Worm (Caenorhabditis elegans) whole organism, L2 larva: ENCODE results near the gene F35F10.5.
A peak's percentile ranks its signal among the peaks of the same experiment; 100 is the strongest.

Source experiments
- C34F6.9 ChIP-seq: fragments of 150-350 bp; optimal IDR thresholded peaks from 2 replicates; lab custom pipeline; 2014; ENCODE audit warnings: missing biosample characterization, missing genetic modification characterization
- F13H6.1 ChIP-seq: sonication (generic microtip); optimal IDR thresholded peaks from 2 replicates; lab custom pipeline; 2016; ENCODE audit warnings: missing genetic modification characterization, missing compliant biosample characterization
- R02D3.7 ChIP-seq: fragments of 150-350 bp; optimal IDR thresholded peaks from 2 replicates; lab custom pipeline; 2014; ENCODE audit warnings: missing biosample characterization, missing genetic modification characterization
- Y55F3AM.14 ChIP-seq: fragments of 200-800 bp; sonication (Bioruptor generic); optimal IDR thresholded peaks from 2 replicates; lab custom pipeline; 2018; ENCODE audit warnings: mild to moderate bottlenecking, missing genetic modification characterization, missing compliant biosample characterization
- ZK546.5 ChIP-seq: sonication (generic microtip); optimal IDR thresholded peaks from 2 replicates; lab custom pipeline; 2017; ENCODE audit warnings: missing biosample characterization, missing genetic modification characterization
- alr-1 ChIP-seq: fragments of 150-350 bp; optimal IDR thresholded peaks from 2 replicates; lab custom pipeline; 2014; ENCODE audit warnings: missing biosample characterization, missing genetic modification characterization
- aly-2 ChIP-seq: fragments of 150-350 bp; optimal IDR thresholded peaks from 2 replicates; lab custom pipeline; 2014; ENCODE audit warnings: missing biosample characterization, missing genetic modification characterization
- ama-1 ChIP-seq: fragments of 150-350 bp; optimal IDR thresholded peaks from 2 replicates; lab custom pipeline; 2018; ENCODE audit warnings: inconsistent platforms
- blmp-1 ChIP-seq: sonication (generic microtip); optimal IDR thresholded peaks from 2 replicates; lab custom pipeline; 2017; ENCODE audit warnings: missing genetic modification characterization, mild to moderate bottlenecking, missing compliant biosample characterization, antibody characterized with exemption, moderate library complexity; ENCODE audit not compliant: insufficient read depth
- ceh-16 ChIP-seq: fragments of 150-350 bp; optimal IDR thresholded peaks from 2 replicates; lab custom pipeline; 2014; ENCODE audit warnings: missing biosample characterization, missing genetic modification characterization
- ceh-82 ChIP-seq: fragments of 150-350 bp; optimal IDR thresholded peaks from 2 replicates; lab custom pipeline; 2014; ENCODE audit warnings: missing biosample characterization, missing genetic modification characterization
- crh-2 ChIP-seq: sonication (generic microtip); optimal IDR thresholded peaks from 2 replicates; lab custom pipeline; 2017; ENCODE audit warnings: missing biosample characterization, missing genetic modification characterization
- dmd-4 ChIP-seq: sonication (generic microtip); optimal IDR thresholded peaks from 2 replicates; lab custom pipeline; 2017; ENCODE audit warnings: missing biosample characterization, missing genetic modification characterization
- egl-27 ChIP-seq: sonication (generic microtip); optimal IDR thresholded peaks from 3 replicates; lab custom pipeline; 2017; ENCODE audit warnings: missing biosample characterization, missing genetic modification reagents, missing genetic modification characterization
- elt-1 ChIP-seq: fragments of 150-350 bp; optimal IDR thresholded peaks from 2 replicates; lab custom pipeline; 2014; ENCODE audit warnings: missing biosample characterization, missing genetic modification characterization
- elt-3 ChIP-seq: sonication (generic microtip); optimal IDR thresholded peaks from 2 replicates; lab custom pipeline; 2017; ENCODE audit warnings: missing biosample characterization, missing genetic modification characterization
- fos-1 ChIP-seq: fragments of 150-350 bp; optimal IDR thresholded peaks from 2 replicates; lab custom pipeline; 2014; ENCODE audit warnings: missing biosample characterization, missing genetic modification characterization
- gmeb-1 ChIP-seq: fragments of 150-350 bp; optimal IDR thresholded peaks from 2 replicates; lab custom pipeline; 2014; ENCODE audit warnings: missing biosample characterization, missing genetic modification characterization
- lin-11 ChIP-seq: fragments of 150-350 bp; sonication (generic microtip); optimal IDR thresholded peaks from 2 replicates; lab custom pipeline; 2014; ENCODE audit warnings: missing biosample characterization, missing genetic modification characterization, inconsistent platforms, mixed read lengths
- lin-13 ChIP-seq: fragments of 150-350 bp; optimal IDR thresholded peaks from 2 replicates; lab custom pipeline; 2014; ENCODE audit warnings: missing biosample characterization, missing genetic modification reagents, missing genetic modification characterization
- lin-39 ChIP-seq: fragments of 150-350 bp; optimal IDR thresholded peaks from 2 replicates; lab custom pipeline; 2014; ENCODE audit warnings: missing biosample characterization, missing genetic modification reagents, missing genetic modification characterization
- lsy-2 ChIP-seq, 2 experiments: fragments of 150-350 bp in 1 of 2; sonication (generic microtip) in 1 of 2; optimal IDR thresholded peaks; 2 replicates each; lab custom pipeline; 2014 to 2017; ENCODE audit warnings: missing biosample characterization in 2 of 2, missing genetic modification characterization in 2 of 2
- mab-5 ChIP-seq: fragments of 150-350 bp; optimal IDR thresholded peaks from 2 replicates; lab custom pipeline; 2014; ENCODE audit warnings: missing biosample characterization, missing genetic modification characterization
- mbf-1 ChIP-seq: sonication (generic microtip); optimal IDR thresholded peaks from 2 replicates; lab custom pipeline; 2017; ENCODE audit warnings: missing biosample characterization, missing genetic modification characterization
- mdl-1 ChIP-seq, 2 experiments: fragments of 150-350 bp in 1 of 2; sonication (generic microtip) in 1 of 2; optimal IDR thresholded peaks; 2 replicates each; lab custom pipeline; 2017; ENCODE audit warnings: missing biosample characterization in 2 of 2, missing genetic modification characterization in 2 of 2
- nhr-10 ChIP-seq: sonication (generic microtip); optimal IDR thresholded peaks from 2 replicates; lab custom pipeline; 2017; ENCODE audit warnings: missing biosample characterization, missing genetic modification characterization
- nhr-11 ChIP-seq: fragments of 150-350 bp; optimal IDR thresholded peaks from 2 replicates; lab custom pipeline; 2014; ENCODE audit warnings: missing biosample characterization, missing genetic modification characterization
- nhr-12 ChIP-seq: fragments of 150-350 bp; optimal IDR thresholded peaks from 2 replicates; lab custom pipeline; 2014; ENCODE audit warnings: missing biosample characterization, missing genetic modification characterization
- nhr-129 ChIP-seq: fragments of 150-350 bp; optimal IDR thresholded peaks from 2 replicates; lab custom pipeline; 2014; ENCODE audit warnings: missing biosample characterization, missing genetic modification characterization
- nhr-21 ChIP-seq: fragments of 150-350 bp; optimal IDR thresholded peaks from 2 replicates; lab custom pipeline; 2014; ENCODE audit warnings: missing biosample characterization, missing genetic modification characterization
- nhr-23 ChIP-seq: fragments of 150-350 bp; optimal IDR thresholded peaks from 2 replicates; lab custom pipeline; 2014; ENCODE audit warnings: missing biosample characterization, missing genetic modification reagents, missing genetic modification characterization
- nhr-237 ChIP-seq: fragments of 150-350 bp; optimal IDR thresholded peaks from 2 replicates; lab custom pipeline; 2014; ENCODE audit warnings: missing biosample characterization, missing genetic modification characterization
- nhr-25 ChIP-seq: fragments of 150-350 bp; sonication (generic microtip); optimal IDR thresholded peaks from 3 replicates; lab custom pipeline; 2014; ENCODE audit warnings: missing biosample characterization, missing genetic modification characterization
- nhr-6 ChIP-seq: fragments of 150-350 bp; optimal IDR thresholded peaks from 2 replicates; lab custom pipeline; 2014; ENCODE audit warnings: missing biosample characterization, missing genetic modification characterization
- nhr-77 ChIP-seq: fragments of 150-350 bp; optimal IDR thresholded peaks from 2 replicates; lab custom pipeline; 2014; ENCODE audit warnings: missing biosample characterization, missing genetic modification characterization
- peb-1 ChIP-seq: fragments of 150-350 bp; optimal IDR thresholded peaks from 2 replicates; lab custom pipeline; 2014; ENCODE audit warnings: missing biosample characterization, missing genetic modification characterization
- sem-4 ChIP-seq: fragments of 150-350 bp; optimal IDR thresholded peaks from 2 replicates; lab custom pipeline; 2014; ENCODE audit warnings: missing biosample characterization, missing genetic modification reagents, missing genetic modification characterization
- skn-1 ChIP-seq: sonication (generic microtip); optimal IDR thresholded peaks from 2 replicates; lab custom pipeline; 2017; ENCODE audit warnings: missing biosample characterization, missing genetic modification characterization
- sma-3 ChIP-seq: sonication (generic microtip); optimal IDR thresholded peaks from 2 replicates; lab custom pipeline; 2016; ENCODE audit warnings: missing genetic modification reagents, missing genetic modification characterization, missing compliant biosample characterization
- sma-9 ChIP-seq, 2 experiments: fragments of 150-350 bp in 1 of 2; sonication (generic microtip) in 1 of 2; optimal IDR thresholded peaks; 2 replicates each; lab custom pipeline; 2014 to 2016; ENCODE audit warnings: missing genetic modification characterization in 2 of 2, mild to moderate bottlenecking in 1 of 2, missing biosample characterization in 1 of 2, missing compliant biosample characterization in 1 of 2, missing genetic modification reagents in 1 of 2, moderate library complexity in 1 of 2
- snpc-4 ChIP-seq: fragments of 150-350 bp; optimal IDR thresholded peaks from 2 replicates; lab custom pipeline; 2014; ENCODE audit warnings: missing biosample characterization, missing genetic modification characterization
- unc-39 ChIP-seq: fragments of 150-350 bp; optimal IDR thresholded peaks from 2 replicates; lab custom pipeline; 2014; ENCODE audit warnings: missing biosample characterization, missing genetic modification characterization
- unc-55 ChIP-seq: fragments of 150-350 bp; sonication (generic microtip); optimal IDR thresholded peaks from 3 replicates; lab custom pipeline; 2014; ENCODE audit warnings: missing biosample characterization, missing genetic modification reagents, missing genetic modification characterization
- unc-62 ChIP-seq: fragments of 150-350 bp; optimal IDR thresholded peaks from 2 replicates; lab custom pipeline; 2014; ENCODE audit warnings: missing biosample characterization, missing genetic modification reagents, missing genetic modification characterization
- zag-1 ChIP-seq: fragments of 150-350 bp; optimal IDR thresholded peaks from 2 replicates; lab custom pipeline; 2014; ENCODE audit warnings: missing biosample characterization, missing genetic modification characterization
- ztf-1 ChIP-seq: fragments of 200-800 bp; sonication (Bioruptor generic); conservative IDR thresholded peaks from 2 replicates; pipeline ENCODE4 v1.3.6; 2022; ENCODE audit warnings: missing genetic modification characterization, missing compliant biosample characterization
- ztf-11 ChIP-seq: sonication (generic microtip); optimal IDR thresholded peaks from 2 replicates; lab custom pipeline; 2017; ENCODE audit warnings: missing biosample characterization, missing genetic modification characterization
- ztf-4 ChIP-seq: fragments of 150-350 bp; optimal IDR thresholded peaks from 2 replicates; lab custom pipeline; 2014; ENCODE audit warnings: missing biosample characterization, missing genetic modification characterization

F35F10.5 gene

DNA sequence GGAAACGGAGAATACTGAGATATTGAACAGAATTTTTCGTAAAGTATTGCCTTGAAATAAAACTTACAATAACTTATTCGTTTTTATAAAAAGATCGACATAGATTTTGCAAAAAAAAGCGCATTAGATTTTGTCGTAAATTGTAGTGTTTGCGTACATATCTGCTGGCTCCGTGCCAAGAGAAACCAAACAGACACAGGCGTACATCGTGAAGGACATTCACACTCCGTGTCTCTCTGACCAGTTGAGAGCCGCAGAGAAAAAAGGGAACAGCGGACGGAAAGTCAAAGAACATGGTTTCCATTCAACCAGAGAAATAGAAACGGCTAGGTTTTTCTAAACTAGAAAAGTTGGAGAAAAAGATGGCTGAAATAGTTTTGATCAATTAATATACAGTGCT is 30.6 kb downstream of the F35F10.5 start, which contains the start of gene arrd-19:
Gene arrd-19, minus strand, starts transcription at position 209 of the 400 bp plus-strand sequence.
- TF ChIP-seq nhr-25 (tag; lab: Kevin White, UChicago) (peak; percentile 84), mdl-1 (tag; optimal IDR thresholded peaks at IDR 0.05; lab: Kevin White, UChicago) (peak; percentile 58 to 65), nhr-10 (no peak), unc-55 (GFP tag; lab: Kevin White, UChicago) (peak; percentile 69), sma-9 (GFP tag; optimal IDR thresholded peaks at IDR 0.05; lab: Kevin White, UChicago) (peak; percentile 98), sma-9 (tag; optimal IDR thresholded peaks at IDR 0.05; lab: Kevin White, UChicago) (no peak), ceh-82 (tag; lab: Kevin White, UChicago) (no peak), unc-62 (no peak), nhr-11 (tag; lab: Kevin White, UChicago) (no peak), mab-5 (tag; lab: Kevin White, UChicago) (no peak), R02D3.7 (tag; lab: Kevin White, UChicago) (no peak), nhr-6 (peak; percentile 76), lin-39 (tag; lab: Kevin White, UChicago) (no peak), zag-1 (tag; lab: Kevin White, UChicago) (peak; percentile 64), skn-1 (tag; lab: Kevin White, UChicago) (no peak), nhr-129 (peak; percentile 80), ama-1 (lab: Kevin White, UChicago) (no peak), gmeb-1 (tag; lab: Kevin White, UChicago) (peak; percentile 47), F13H6.1 (tag; lab: Kevin White, UChicago) (peak; percentile 91), dmd-4 (tag; lab: Kevin White, UChicago) (no peak), sma-3 (GFP tag; lab: Kevin White, UChicago) (peak; percentile 72), nhr-23 (no peak), ztf-1 (GFP tag; lab: Robert Waterston, UW) (no peak), Y55F3AM.14 (no peak), mbf-1 (no peak), alr-1 (no peak), lin-13 (GFP tag; lab: Kevin White, UChicago) (peak; percentile 76), elt-3 (tag; lab: Kevin White, UChicago) (no peak), unc-39 (no peak), ZK546.5 (tag; lab: Kevin White, UChicago) (no peak), ztf-4 (tag; lab: Kevin White, UChicago) (peak; percentile 40), crh-2 (tag; lab: Kevin White, UChicago) (peak; percentile 80), elt-1 (tag; lab: Kevin White, UChicago) (no peak), aly-2 (tag; lab: Kevin White, UChicago) (no peak), lin-11 (tag; lab: Kevin White, UChicago) (peak; percentile 24), ztf-11 (tag; lab: Kevin White, UChicago) (no peak), snpc-4 (tag; lab: Kevin White, UChicago) (peak; percentile 31), nhr-12 (tag; lab: Kevin White, UChicago) (no peak), peb-1 (tag; lab: Kevin White, UChicago) (no peak), nhr-237 (tag; lab: Kevin White, UChicago) (no peak), nhr-77 (tag; lab: Kevin White, UChicago) (no peak), sem-4 (peak; percentile 64), fos-1 (tag; lab: Kevin White, UChicago) (peak; percentile 72), blmp-1 (tag; lab: Kevin White, UChicago) (peak; percentile 68), C34F6.9 (peak; percentile 91), ceh-16 (no peak), nhr-21 (tag; lab: Kevin White, UChicago) (peak; percentile 82), lsy-2 (tag; optimal IDR thresholded peaks at IDR 0.05; lab: Kevin White, UChicago) (peak; percentile 41 to 88), egl-27 (tag; lab: Kevin White, UChicago) (peak; percentile 78)
